Fruit fly (Drosophila melanogaster): Measurements from ENCODE around the gene mRpS25.

dm6 chrX:14629411-14629810, 46.6 kb upstream of the mRpS25 start:
- TF ChIP-seq CG8478 (optimal IDR thresholded peaks at IDR 0.05): no peak
- TF ChIP-seq CTCF (optimal IDR thresholded peaks at IDR 0.05): no peak

All from S2 (cell line).